Worm (Caenorhabditis elegans) whole organism, early embryonic: ENCODE measurements around the gene swsn-7.

Experiments
- B0310.2 ChIP-seq: sonication (generic microtip); optimal IDR thresholded peaks from 2 replicates; lab custom pipeline; 2016; ENCODE audit warnings: mild to moderate bottlenecking, missing genetic modification characterization, missing compliant biosample characterization
- ama-1 ChIP-seq: fragments of 150-350 bp; optimal IDR thresholded peaks from 2 replicates; lab custom pipeline; 2014
- ceh-13 ChIP-seq: fragments of 200-800 bp; sonication (Bioruptor generic); optimal IDR thresholded peaks from 2 replicates; lab custom pipeline; 2018; ENCODE audit warnings: mild to moderate bottlenecking, missing genetic modification characterization, missing compliant biosample characterization
- ceh-36 ChIP-seq: sonication (generic microtip); optimal IDR thresholded peaks from 2 replicates; lab custom pipeline; 2016; ENCODE audit warnings: missing genetic modification characterization, inconsistent platforms, missing compliant biosample characterization
- ets-7 ChIP-seq: sonication (generic microtip); optimal IDR thresholded peaks from 2 replicates; lab custom pipeline; 2016; ENCODE audit warnings: missing genotype, missing genetic modification characterization, missing compliant biosample characterization
- flt-1 ChIP-seq: fragments of 200-800 bp; sonication (Bioruptor generic); IDR thresholded peaks from 2 replicates; pipeline ENCODE4 v1.3.6; 2022; ENCODE audit warnings: missing genetic modification characterization, missing compliant biosample characterization
- tbx-11 ChIP-seq: fragments of 200-800 bp; sonication (Bioruptor generic); IDR thresholded peaks from 2 replicates; pipeline ENCODE4 v1.3.6; 2022; ENCODE audit warnings: missing genetic modification characterization, missing compliant biosample characterization
- tra-4 ChIP-seq: sonication (generic microtip); optimal IDR thresholded peaks from 2 replicates; lab custom pipeline; 2017; ENCODE audit warnings: missing genetic modification characterization, missing compliant biosample characterization

ce11 chrII:8073222-8073621, 45.7 kb upstream of the swsn-7 start, which contains the start of gene gpcp-2:
- TF ChIP-seq ceh-36 (tag; lab: Kevin White, UChicago) (no peak), ceh-13 (GFP tag; lab: Kevin White, UChicago) (no peak), B0310.2 (tag; lab: Kevin White, UChicago) (no peak), tra-4 (tag; lab: Kevin White, UChicago) (no peak), tbx-11 (GFP tag; lab: Robert Waterston, UW) (no peak), ama-1 (lab: Kevin White, UChicago) (no peak), flt-1 (GFP tag; lab: Robert Waterston, UW) (no peak), ets-7 (tag; lab: Kevin White, UChicago) (no peak)
